Fruit fly (Drosophila melanogaster): Measurements from ENCODE around the gene rdx.
A peak's percentile ranks its signal among the peaks of the same experiment; 100 is the strongest.

rdx gene

DNA sequence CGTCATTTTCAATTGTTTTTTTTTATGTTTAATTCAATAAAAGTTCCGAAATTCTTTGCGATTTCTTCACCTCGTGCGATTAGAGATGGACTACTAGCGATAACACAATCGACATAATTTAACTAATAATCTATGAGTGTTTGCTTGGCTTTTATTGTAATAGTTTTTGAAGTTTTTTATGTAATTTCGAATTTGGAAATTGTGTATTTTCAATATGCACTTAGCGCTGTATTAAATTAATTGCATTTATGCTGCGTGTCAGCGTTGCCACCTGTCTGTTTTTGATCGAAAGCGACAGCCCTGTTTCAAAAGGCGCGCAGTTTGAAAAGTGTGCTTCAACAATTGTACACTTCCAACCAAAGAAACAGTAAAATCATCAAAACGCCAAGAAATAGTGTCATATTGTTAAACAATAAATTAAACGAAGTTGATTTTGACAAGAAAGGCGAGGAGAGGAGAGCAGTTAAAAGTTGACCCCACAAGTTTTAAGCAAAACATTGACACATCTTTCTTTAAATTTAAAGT, 4.1 kb upstream of the rdx start, which contains the start of gene CG9922 (continued):
- TF ChIP-seq klu (GFP tag; IDR thresholded peaks at IDR 0.05) (no peak), CG11398 (GFP tag; optimal IDR thresholded peaks at IDR 0.05) (peak; percentile 16), gsb (GFP tag; IDR thresholded peaks at IDR 0.05) (no peak), CG7963 (GFP tag; IDR thresholded peaks at IDR 0.05; ENCODE audit: partially characterized antibody) (no peak), CG8924 (tag; optimal IDR thresholded peaks at IDR 0.05) (peak; percentile 46)

dm6 chr3R:14034636-14035035, 2.8 kb upstream of the rdx start:
- TF ChIP-seq unpg (GFP tag; optimal IDR thresholded peaks at IDR 0.05) (no peak), eve (GFP tag; optimal IDR thresholded peaks at IDR 0.05) (peak in 1 of 2 experiments; percentile 65), CG33213 (GFP tag; optimal IDR thresholded peaks at IDR 0.05) (no peak), CTCF (GFP tag; optimal IDR thresholded peaks at IDR 0.05) (no peak)

DNA sequence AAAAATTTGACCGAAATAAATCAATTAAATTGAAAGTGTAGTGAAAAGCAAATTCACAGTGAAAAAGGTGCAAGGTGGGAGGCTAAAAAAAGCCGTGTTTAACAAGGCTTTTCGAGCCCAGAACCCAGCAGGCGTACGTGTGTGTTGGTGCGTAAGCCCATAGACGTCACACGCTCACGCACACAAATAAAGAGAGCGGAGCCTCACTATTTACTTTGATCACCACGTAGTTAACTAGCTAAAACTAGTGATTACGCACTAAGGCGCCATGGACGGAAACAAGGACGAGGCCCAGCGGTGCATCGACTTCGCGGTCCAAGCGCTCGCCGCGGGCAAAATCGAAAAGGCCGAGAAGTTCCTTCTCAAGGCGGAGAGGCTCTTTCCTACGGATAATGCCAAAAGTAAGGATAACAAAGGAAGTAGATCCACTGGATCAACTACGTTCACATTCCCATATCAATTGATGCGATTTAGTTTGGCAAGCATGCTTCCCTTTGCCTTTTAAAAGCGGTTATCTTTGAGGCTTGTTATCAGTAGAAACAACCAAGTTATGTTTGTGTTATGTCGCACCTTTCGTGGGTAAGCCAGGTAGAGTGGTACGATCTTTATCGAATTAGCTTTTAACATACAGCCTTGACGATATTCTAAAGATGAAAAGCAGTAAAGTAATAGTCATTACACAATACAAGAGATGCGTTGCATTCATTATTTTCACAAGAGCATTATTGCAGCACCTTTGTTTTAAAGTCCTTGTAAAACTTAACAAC, 748 bp upstream of the rdx start:
- TF ChIP-seq cg (GFP tag; optimal IDR thresholded peaks at IDR 0.05), result peak; percentile 27
- no peak for TF ChIP-seq Atf-2 (GFP tag; optimal IDR thresholded peaks at IDR 0.05)
- TF ChIP-seq Optix (GFP tag; IDR thresholded peaks at IDR 0.05), result no peak
- no peak for TF ChIP-seq CG10267 (tag; optimal IDR thresholded peaks at IDR 0.05)
- peak; percentile 40 for TF ChIP-seq CG15479 (GFP tag; optimal IDR thresholded peaks at IDR 0.05)
- no peak for TF ChIP-seq zen (tag; optimal IDR thresholded peaks at IDR 0.05)
- peak; percentile 95 for TF ChIP-seq MESR4 (GFP tag; optimal IDR thresholded peaks at IDR 0.05)
- no peak for TF ChIP-seq maf-S (GFP tag; optimal IDR thresholded peaks at IDR 0.05)
- no peak for TF ChIP-seq CG33557 (GFP tag; optimal IDR thresholded peaks at IDR 0.05)
- TF ChIP-seq CG6765 (GFP tag; optimal IDR thresholded peaks at IDR 0.05), result no peak
- TF ChIP-seq sug (tag; optimal IDR thresholded peaks at IDR 0.05), result peak; percentile 47
- TF ChIP-seq CG9817 (tag; optimal IDR thresholded peaks at IDR 0.05), result no peak
- no peak for TF ChIP-seq az2 (GFP tag; optimal IDR thresholded peaks at IDR 0.05)
- no peak for TF ChIP-seq YL-1 (GFP tag; optimal IDR thresholded peaks at IDR 0.05)
- TF ChIP-seq sna (GFP tag; IDR thresholded peaks at IDR 0.05; ENCODE audit: partially characterized antibody), result peak; percentile 18; the same call in 1 of the 2 replicates
- peak; percentile 3 for TF ChIP-seq trem (tag; optimal IDR thresholded peaks at IDR 0.05)
- TF ChIP-seq stc (GFP tag; IDR thresholded peaks at IDR 0.05), result no peak
- peak; percentile 4; the same call in 1 of the 3 replicates for TF ChIP-seq CG17361 (GFP tag; IDR thresholded peaks at IDR 0.05)
- no peak for TF ChIP-seq CG15073 (GFP tag; optimal IDR thresholded peaks at IDR 0.05)
- no peak for TF ChIP-seq ase (GFP tag; IDR thresholded peaks at IDR 0.05)
- peak in 1 of 2 experiments; percentile 18 for TF ChIP-seq Pdp1 (GFP tag; optimal IDR thresholded peaks at IDR 0.05)
- TF ChIP-seq ttk (GFP tag; IDR thresholded peaks at IDR 0.05), result no peak
- no peak for TF ChIP-seq CG31388 (GFP tag; optimal IDR thresholded peaks at IDR 0.05)
- TF ChIP-seq onecut (GFP tag; IDR thresholded peaks at IDR 0.05), result 0 out of 2 replicates have a peak, but pooled peaks have one; percentile 28
- TF ChIP-seq CG4360 (GFP tag; IDR thresholded peaks at IDR 0.05), result no peak
- TF ChIP-seq CG6689 (GFP tag; IDR thresholded peaks at IDR 0.05), result no peak
- peak; percentile 32 for TF ChIP-seq CG34376 (GFP tag; optimal IDR thresholded peaks at IDR 0.05)
- TF ChIP-seq grn (GFP tag; optimal IDR thresholded peaks at IDR 0.05), result peak; percentile 88
- peak; percentile 41 for TF ChIP-seq exex (tag; optimal IDR thresholded peaks at IDR 0.05)
- TF ChIP-seq Sox102F (GFP tag; optimal IDR thresholded peaks at IDR 0.05), result no peak
- TF ChIP-seq CG9727 (GFP tag; optimal IDR thresholded peaks at IDR 0.05), result peak; percentile 21
- peak; percentile 56 for TF ChIP-seq mirr (GFP tag; optimal IDR thresholded peaks at IDR 0.05)
- no peak for TF ChIP-seq Sry-δ (GFP tag; optimal IDR thresholded peaks at IDR 0.05)
- TF ChIP-seq CG8765 (GFP tag; IDR thresholded peaks at IDR 0.05), result no peak
- TF ChIP-seq CG18476 (GFP tag; optimal IDR thresholded peaks at IDR 0.05), result no peak
- TF ChIP-seq CG6272 (GFP tag; IDR thresholded peaks at IDR 0.05), result no peak
- TF ChIP-seq Atf6 (GFP tag; IDR thresholded peaks at IDR 0.05), result no peak
- no peak for TF ChIP-seq Scr (GFP tag; IDR thresholded peaks at IDR 0.05; ENCODE audit: partially characterized antibody)

Measured in whole organism, embryonic.